Fruit fly (Drosophila melanogaster): ENCODE data around the gene Galk.

Galk gene

DNA sequence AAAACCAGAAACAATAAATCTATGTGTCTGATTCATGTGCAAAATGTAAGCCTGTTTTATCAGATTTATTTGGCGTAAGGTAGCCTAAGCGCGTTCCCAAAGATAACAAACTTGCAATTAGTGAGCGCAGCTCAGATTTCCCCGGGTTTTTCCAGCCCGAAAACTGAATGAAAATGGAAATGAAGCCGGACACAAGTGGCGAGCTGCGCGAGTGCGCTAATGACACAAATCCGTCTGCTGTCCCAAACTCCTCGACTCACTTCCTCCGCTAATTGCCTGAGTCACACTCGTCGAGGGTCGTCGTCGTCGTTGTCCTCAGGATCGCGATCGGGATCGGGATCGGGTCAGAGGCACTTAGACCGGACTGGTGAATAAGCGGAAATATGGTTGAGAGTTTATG, 16.6 kb upstream of the Galk start:
- no peak for TF ChIP-seq CG32264 (GFP tag; optimal IDR thresholded peaks at IDR 0.05)
- TF ChIP-seq HLH106 (tag; optimal IDR thresholded peaks at IDR 0.05): no peak
- TF ChIP-seq lola (GFP tag; optimal IDR thresholded peaks at IDR 0.05): no peak
- TF ChIP-seq Myc (optimal IDR thresholded peaks at IDR 0.05): no peak
- TF ChIP-seq brk (GFP tag; optimal IDR thresholded peaks at IDR 0.05): no peak
- no peak for TF ChIP-seq psq (GFP tag; optimal IDR thresholded peaks at IDR 0.05)
- TF ChIP-seq OdsH (GFP tag; optimal IDR thresholded peaks at IDR 0.05): no peak
- TF ChIP-seq dl (GFP tag; optimal IDR thresholded peaks at IDR 0.05; ENCODE audit: insufficient read depth in 1 of 2, partially characterized antibody in 2 of 2): no peak
- TF ChIP-seq Jra (GFP tag; optimal IDR thresholded peaks at IDR 0.05): no peak
- no peak for TF ChIP-seq Hr78 (GFP tag; optimal IDR thresholded peaks at IDR 0.05)
- no peak for TF ChIP-seq Sp1 (GFP tag; optimal IDR thresholded peaks at IDR 0.05)
- no peak for TF ChIP-seq GATAd (GFP tag; optimal IDR thresholded peaks at IDR 0.05)
- no peak for TF ChIP-seq Rel (GFP tag; optimal IDR thresholded peaks at IDR 0.05)
- TF ChIP-seq Rel (tag; optimal IDR thresholded peaks at IDR 0.05): no peak
- no peak for TF ChIP-seq Vsx2 (GFP tag; optimal IDR thresholded peaks at IDR 0.05; ENCODE audit: partially characterized antibody)

DNA sequence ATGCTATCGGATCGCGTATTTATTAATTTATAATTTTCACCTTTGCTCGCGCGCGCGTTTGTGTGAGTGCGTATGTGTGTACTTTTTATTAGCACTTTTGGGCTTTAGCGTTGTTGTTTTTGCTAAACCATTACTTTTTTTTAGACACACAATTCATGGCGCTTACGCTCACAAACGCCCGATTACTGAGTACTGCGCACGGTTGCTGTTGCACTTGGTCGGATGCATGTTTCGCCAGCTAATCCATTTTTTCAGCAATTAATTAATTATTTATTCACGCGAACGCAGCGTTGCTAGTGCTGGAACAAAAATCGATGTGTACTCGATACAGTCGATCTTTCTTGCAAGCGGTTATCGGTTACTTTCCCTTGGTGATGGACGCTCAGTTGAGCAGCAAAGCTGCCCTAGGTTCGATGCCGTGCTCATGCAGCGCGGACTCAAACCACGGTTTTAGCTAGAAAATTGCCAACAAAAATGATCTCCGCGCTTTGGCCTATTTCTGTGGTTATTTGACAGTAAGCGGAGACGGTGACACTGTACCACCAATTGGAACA, 11.9 kb upstream of the Galk start, which contains the start of the genes smg and CG5087:
TSS of gene smg (minus strand) at position 304 of the 554 bp plus-strand sequence.
TSS of gene CG5087 (plus strand) at position 499 of the 554 bp plus-strand sequence.
- TF ChIP-seq sage (GFP tag; optimal IDR thresholded peaks at IDR 0.05) (no peak), Hr83 (GFP tag; optimal IDR thresholded peaks at IDR 0.05; ENCODE audit: poor library complexity, severe bottlenecking) (peak; percentile 37), Rel (GFP tag; optimal IDR thresholded peaks at IDR 0.05) (no peak), Rel (tag; optimal IDR thresholded peaks at IDR 0.05) (peak; percentile 66), Sp1 (GFP tag; optimal IDR thresholded peaks at IDR 0.05) (no peak), usp (GFP tag; optimal IDR thresholded peaks at IDR 0.05) (no peak), psq (GFP tag; optimal IDR thresholded peaks at IDR 0.05) (no peak), tai (GFP tag; optimal IDR thresholded peaks at IDR 0.05) (no peak), h (GFP tag; optimal IDR thresholded peaks at IDR 0.05) (peak; percentile 5), GATAd (GFP tag; optimal IDR thresholded peaks at IDR 0.05) (no peak), dmrt93B (GFP tag; optimal IDR thresholded peaks at IDR 0.05) (no peak), rgr (GFP tag; optimal IDR thresholded peaks at IDR 0.05) (peak; percentile 31), br (GFP tag; optimal IDR thresholded peaks at IDR 0.05) (no peak), Dfd (GFP tag; optimal IDR thresholded peaks at IDR 0.05) (no peak), dl (GFP tag; optimal IDR thresholded peaks at IDR 0.05; ENCODE audit: insufficient read depth in 1 of 2, partially characterized antibody in 2 of 2) (peak in 1 of 2 experiments; percentile 9), ey (GFP tag; optimal IDR thresholded peaks at IDR 0.05) (no peak), jim (GFP tag; optimal IDR thresholded peaks at IDR 0.05) (no peak), foxo (GFP tag; optimal IDR thresholded peaks at IDR 0.05) (peak in 1 of 2 experiments; percentile 19), lola (GFP tag; optimal IDR thresholded peaks at IDR 0.05) (no peak), OdsH (GFP tag; optimal IDR thresholded peaks at IDR 0.05) (no peak), CG32264 (GFP tag; optimal IDR thresholded peaks at IDR 0.05) (no peak), Abd-B (GFP tag; optimal IDR thresholded peaks at IDR 0.05) (no peak), Jra (GFP tag; optimal IDR thresholded peaks at IDR 0.05) (no peak), Myc (optimal IDR thresholded peaks at IDR 0.05) (peak; percentile 74), HLH106 (tag; optimal IDR thresholded peaks at IDR 0.05) (peak; percentile 3)

DNA sequence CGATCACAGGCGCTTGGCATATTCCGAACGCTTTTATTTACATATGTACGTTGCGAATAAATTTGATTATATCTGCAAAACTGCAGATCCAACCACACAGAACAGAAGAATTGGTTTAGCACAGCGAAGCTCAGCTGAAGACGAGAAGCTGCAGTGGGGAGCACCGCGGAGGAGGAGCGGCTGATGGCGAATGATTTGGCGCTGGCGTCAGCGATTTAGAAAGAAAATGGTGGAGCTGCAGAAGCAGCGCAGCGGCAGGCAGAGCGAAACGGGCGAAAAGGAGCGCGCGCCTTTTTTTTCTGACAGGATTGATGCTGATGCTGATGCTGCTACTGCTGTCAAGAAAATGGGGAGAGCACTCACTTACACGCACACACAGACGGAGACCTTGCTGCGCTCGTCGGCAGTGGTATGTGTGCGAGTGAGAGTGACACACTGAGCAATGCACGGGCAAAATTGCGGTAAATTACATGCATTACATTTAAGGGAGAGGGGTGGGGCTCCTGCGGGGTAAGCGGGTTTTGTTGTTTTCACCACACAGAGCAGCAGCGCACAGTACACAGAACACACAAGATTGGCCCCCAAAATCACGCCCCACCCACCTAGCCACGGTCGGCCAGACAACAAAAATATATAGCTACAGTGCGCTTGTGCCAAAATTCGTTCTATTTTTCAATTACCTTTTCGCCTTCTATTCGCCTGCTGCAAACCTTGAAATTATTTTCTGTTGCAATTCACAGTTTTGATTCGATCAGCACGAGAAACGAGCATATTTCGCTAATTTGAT, 11.2 kb upstream of the Galk start:
- TF ChIP-seq psq (GFP tag; optimal IDR thresholded peaks at IDR 0.05): peak; percentile 33
- TF ChIP-seq dl (GFP tag; optimal IDR thresholded peaks at IDR 0.05; ENCODE audit: insufficient read depth in 1 of 2, partially characterized antibody in 2 of 2): peak in 1 of 2 experiments; percentile 3
- peak; percentile 7 for TF ChIP-seq fru (GFP tag; optimal IDR thresholded peaks at IDR 0.05)
- TF ChIP-seq Dif (GFP tag; optimal IDR thresholded peaks at IDR 0.05; ENCODE audit: partially characterized antibody): peak; percentile 41
- TF ChIP-seq Rel (GFP tag; optimal IDR thresholded peaks at IDR 0.05): no peak
- TF ChIP-seq Rel (tag; optimal IDR thresholded peaks at IDR 0.05): peak; percentile 72
- no peak for TF ChIP-seq Mio (GFP tag; optimal IDR thresholded peaks at IDR 0.05)

DNA sequence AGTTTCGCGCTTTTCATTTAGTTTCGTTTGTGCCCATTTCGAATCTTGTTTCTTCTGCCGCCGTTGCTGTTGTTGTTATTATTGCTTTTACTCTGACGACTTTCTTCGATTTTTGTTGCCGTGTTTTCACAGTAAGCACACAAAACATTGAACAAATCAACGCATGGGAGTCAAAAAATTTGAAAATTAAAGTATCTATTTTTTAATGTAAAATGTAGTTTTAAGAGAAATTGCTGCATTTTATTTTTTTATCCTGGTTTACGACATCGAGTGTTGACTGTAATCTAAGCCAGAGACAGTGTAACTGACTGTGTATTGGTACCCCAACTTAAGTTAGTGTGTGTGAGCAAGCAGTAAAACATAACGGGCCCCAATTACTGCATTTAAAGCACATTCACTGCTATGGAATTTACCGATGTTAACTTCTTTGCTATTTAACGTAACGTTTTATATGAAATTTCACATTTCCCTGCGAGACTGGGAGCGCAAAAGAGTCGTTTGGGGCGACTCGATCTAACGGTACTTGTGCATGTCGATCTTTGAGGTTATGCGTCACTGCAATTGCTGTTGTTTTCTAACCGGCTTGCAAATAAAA, 10.4 kb upstream of the Galk start:
- TF ChIP-seq N (GFP tag; optimal IDR thresholded peaks at IDR 0.05) (no peak), HLH106 (tag; optimal IDR thresholded peaks at IDR 0.05) (peak; percentile 84), rgr (GFP tag; optimal IDR thresholded peaks at IDR 0.05) (peak; percentile 89), dmrt93B (GFP tag; optimal IDR thresholded peaks at IDR 0.05) (no peak), psq (GFP tag; optimal IDR thresholded peaks at IDR 0.05) (peak; percentile 76), brk (GFP tag; optimal IDR thresholded peaks at IDR 0.05) (no peak), pan (optimal IDR thresholded peaks at IDR 0.05) (no peak), Sp1 (GFP tag; optimal IDR thresholded peaks at IDR 0.05) (peak; percentile 76), ey (GFP tag; optimal IDR thresholded peaks at IDR 0.05) (peak; percentile 89), Hr83 (GFP tag; optimal IDR thresholded peaks at IDR 0.05; ENCODE audit: poor library complexity, severe bottlenecking) (peak; percentile 57), tai (GFP tag; optimal IDR thresholded peaks at IDR 0.05) (no peak), Jra (GFP tag; optimal IDR thresholded peaks at IDR 0.05) (peak; percentile 67), Rel (GFP tag; optimal IDR thresholded peaks at IDR 0.05) (peak; percentile 2), Rel (tag; optimal IDR thresholded peaks at IDR 0.05) (no peak), Mio (GFP tag; optimal IDR thresholded peaks at IDR 0.05) (peak; percentile 38), CG32264 (GFP tag; optimal IDR thresholded peaks at IDR 0.05) (peak; percentile 74), CG9705 (GFP tag; optimal IDR thresholded peaks at IDR 0.05) (peak; percentile 42), h (GFP tag; optimal IDR thresholded peaks at IDR 0.05) (peak; percentile 92), jim (GFP tag; optimal IDR thresholded peaks at IDR 0.05) (no peak), fru (GFP tag; optimal IDR thresholded peaks at IDR 0.05) (peak; percentile 88), OdsH (GFP tag; optimal IDR thresholded peaks at IDR 0.05) (peak; percentile 85), Dfd (GFP tag; optimal IDR thresholded peaks at IDR 0.05) (no peak), GATAd (GFP tag; optimal IDR thresholded peaks at IDR 0.05) (peak; percentile 51), dl (GFP tag; optimal IDR thresholded peaks at IDR 0.05; ENCODE audit: insufficient read depth in 1 of 2, partially characterized antibody in 2 of 2) (no peak), sv (GFP tag; optimal IDR thresholded peaks at IDR 0.05) (no peak), foxo (GFP tag; optimal IDR thresholded peaks at IDR 0.05) (peak; percentile 22 to 92), br (GFP tag; optimal IDR thresholded peaks at IDR 0.05) (peak; percentile 86)
